Worm (Caenorhabditis elegans): ENCODE results near the gene flp-28.

flp-28 gene

ce11 chrX:10123015-10123414 lies 35.2 kb upstream of the flp-28 start:
- no peak for TF ChIP-seq lin-13 (GFP tag; optimal IDR thresholded peaks at IDR 0.05)
- no peak for TF ChIP-seq nhr-129 (tag; optimal IDR thresholded peaks at IDR 0.05)
- no peak for TF ChIP-seq F13H6.1 (tag; optimal IDR thresholded peaks at IDR 0.05)
- TF ChIP-seq alr-1 (tag; optimal IDR thresholded peaks at IDR 0.05), result no peak
- TF ChIP-seq mdl-1 (tag; optimal IDR thresholded peaks at IDR 0.05), result no peak
- TF ChIP-seq ZK546.5 (tag; optimal IDR thresholded peaks at IDR 0.05), result no peak
- TF ChIP-seq mbf-1 (tag; optimal IDR thresholded peaks at IDR 0.05), result no peak
- no peak for TF ChIP-seq crh-2 (tag; optimal IDR thresholded peaks at IDR 0.05)
- no peak for TF ChIP-seq nhr-10 (tag; optimal IDR thresholded peaks at IDR 0.05)
- no peak for TF ChIP-seq nhr-25 (tag; optimal IDR thresholded peaks at IDR 0.05)
- TF ChIP-seq peb-1 (tag; optimal IDR thresholded peaks at IDR 0.05), result no peak
- TF ChIP-seq ztf-4 (tag; optimal IDR thresholded peaks at IDR 0.05), result no peak
- TF ChIP-seq lin-39 (tag; optimal IDR thresholded peaks at IDR 0.05), result no peak
- no peak for TF ChIP-seq blmp-1 (tag; optimal IDR thresholded peaks at IDR 0.05; ENCODE audit: insufficient read depth)

DNA sequence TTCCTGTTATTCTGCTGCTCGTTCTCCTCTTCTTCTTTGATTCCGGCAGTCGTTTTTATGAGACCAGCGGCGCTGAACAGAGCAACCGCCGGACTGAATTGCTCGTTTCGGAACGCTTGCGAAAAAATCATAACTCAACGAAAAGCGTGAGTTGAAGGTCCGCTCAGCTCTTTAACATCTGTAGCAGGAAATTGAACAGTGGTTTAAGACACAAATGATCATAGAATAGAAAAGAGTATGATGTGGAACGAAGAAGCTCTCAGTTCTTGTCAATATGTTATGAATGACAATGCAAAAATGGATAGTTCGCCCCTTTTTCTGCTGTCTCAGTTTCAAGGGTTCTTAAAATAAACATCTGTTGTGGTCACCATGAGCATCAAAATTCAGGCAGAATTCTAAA lies 25.9 kb upstream of the flp-28 start:
- no peak for TF ChIP-seq lsy-2 (tag; optimal IDR thresholded peaks at IDR 0.05)
- TF ChIP-seq unc-55 (GFP tag; optimal IDR thresholded peaks at IDR 0.05), result no peak
- no peak for TF ChIP-seq sma-9 (GFP tag; optimal IDR thresholded peaks at IDR 0.05)
- no peak for TF ChIP-seq sma-9 (tag; optimal IDR thresholded peaks at IDR 0.05)
- TF ChIP-seq nhr-129 (tag; optimal IDR thresholded peaks at IDR 0.05), result no peak
- no peak for TF ChIP-seq Y55F3AM.14 (GFP tag; optimal IDR thresholded peaks at IDR 0.05)
- no peak for TF ChIP-seq nhr-11 (tag; optimal IDR thresholded peaks at IDR 0.05)
- no peak for TF ChIP-seq lin-13 (GFP tag; optimal IDR thresholded peaks at IDR 0.05)
- TF ChIP-seq mbf-1 (tag; optimal IDR thresholded peaks at IDR 0.05), result no peak
- TF ChIP-seq nhr-23 (tag; optimal IDR thresholded peaks at IDR 0.05), result no peak
- no peak for TF ChIP-seq F13H6.1 (tag; optimal IDR thresholded peaks at IDR 0.05)
- no peak for TF ChIP-seq nhr-12 (tag; optimal IDR thresholded peaks at IDR 0.05)

DNA sequence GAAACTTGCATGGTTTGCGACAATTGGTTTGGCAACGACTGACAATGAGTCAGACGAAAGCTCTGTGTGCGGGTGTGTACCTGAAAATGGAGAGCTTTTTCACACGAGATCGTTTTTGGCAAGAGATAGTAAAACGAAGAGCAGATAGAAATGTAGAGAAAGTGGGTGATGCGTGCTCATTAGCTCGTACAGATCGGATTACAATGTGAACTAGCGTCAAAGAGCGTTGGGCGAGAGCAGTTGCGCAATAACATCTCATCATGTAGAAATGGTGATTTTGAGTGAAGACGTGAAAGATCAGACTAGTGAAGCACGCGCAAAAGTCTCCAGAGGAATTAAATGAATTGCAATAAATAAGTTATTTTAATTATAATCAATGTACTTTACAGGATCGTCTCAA lies 7.4 kb upstream of the flp-28 start, which contains the start of gene flp-2:
TSS of gene flp-2 (minus strand) at position 101 of the 400 bp plus-strand sequence.
- TF ChIP-seq egl-27 (tag; optimal IDR thresholded peaks at IDR 0.05), result no peak
- no peak for TF ChIP-seq lin-13 (GFP tag; optimal IDR thresholded peaks at IDR 0.05)
- TF ChIP-seq ztf-11 (tag; optimal IDR thresholded peaks at IDR 0.05), result no peak
- TF ChIP-seq skn-1 (tag; optimal IDR thresholded peaks at IDR 0.05), result no peak
- no peak for TF ChIP-seq unc-55 (GFP tag; optimal IDR thresholded peaks at IDR 0.05)
- no peak for TF ChIP-seq lsy-2 (tag; optimal IDR thresholded peaks at IDR 0.05)
- TF ChIP-seq aly-2 (tag; optimal IDR thresholded peaks at IDR 0.05), result no peak
- no peak for TF ChIP-seq peb-1 (tag; optimal IDR thresholded peaks at IDR 0.05)
- no peak for TF ChIP-seq sma-3 (GFP tag; optimal IDR thresholded peaks at IDR 0.05)
- TF ChIP-seq nhr-12 (tag; optimal IDR thresholded peaks at IDR 0.05), result no peak
- TF ChIP-seq mdl-1 (tag; optimal IDR thresholded peaks at IDR 0.05), result no peak

DNA sequence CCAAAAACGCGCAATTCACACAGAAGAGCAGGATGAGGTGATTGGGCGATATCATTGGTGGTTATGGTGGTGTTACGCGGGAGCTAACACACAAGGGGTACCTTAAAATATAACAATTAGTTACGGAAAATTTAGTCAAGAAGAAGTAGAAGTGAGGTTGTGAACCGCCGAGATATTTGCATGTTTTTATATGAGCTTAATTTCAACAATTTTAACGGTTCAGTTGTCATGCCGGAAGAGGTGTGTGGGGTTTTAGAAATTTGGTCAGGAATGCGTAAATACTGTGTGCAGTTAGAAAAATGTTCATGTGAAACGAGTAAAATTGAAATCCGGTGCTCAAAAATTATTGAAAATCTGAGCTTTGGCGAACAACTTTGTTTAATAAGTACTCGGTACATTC lies 5.1 kb upstream of the flp-28 start, which contains the start of gene flp-3:
TSS of gene flp-3 (minus strand) at position 101 of the 400 bp plus-strand sequence.
- TF ChIP-seq unc-39 (tag; optimal IDR thresholded peaks at IDR 0.05), result no peak
- no peak for TF ChIP-seq nhr-11 (tag; optimal IDR thresholded peaks at IDR 0.05)
- TF ChIP-seq nhr-25 (tag; optimal IDR thresholded peaks at IDR 0.05), result no peak
- TF ChIP-seq sma-9 (GFP tag; optimal IDR thresholded peaks at IDR 0.05), result no peak
- no peak for TF ChIP-seq sma-9 (tag; optimal IDR thresholded peaks at IDR 0.05)
- no peak for TF ChIP-seq nhr-237 (tag; optimal IDR thresholded peaks at IDR 0.05)
- no peak for TF ChIP-seq ztf-1 (GFP tag; conservative IDR thresholded peaks at IDR 0.05)
- no peak for TF ChIP-seq sem-4 (tag; optimal IDR thresholded peaks at IDR 0.05)
- no peak for TF ChIP-seq ceh-16 (tag; optimal IDR thresholded peaks at IDR 0.05)

ce11 chrX:10085073-10085472 lies 2.7 kb downstream of the flp-28 start:
- TF ChIP-seq ceh-16 (tag; optimal IDR thresholded peaks at IDR 0.05), result no peak
- TF ChIP-seq skn-1 (tag; optimal IDR thresholded peaks at IDR 0.05), result no peak
- no peak for TF ChIP-seq mbf-1 (tag; optimal IDR thresholded peaks at IDR 0.05)
- no peak for TF ChIP-seq nhr-6 (tag; optimal IDR thresholded peaks at IDR 0.05)
- TF ChIP-seq nhr-129 (tag; optimal IDR thresholded peaks at IDR 0.05), result no peak
- TF ChIP-seq zag-1 (tag; optimal IDR thresholded peaks at IDR 0.05), result no peak
- no peak for TF ChIP-seq nhr-237 (tag; optimal IDR thresholded peaks at IDR 0.05)
- no peak for TF ChIP-seq elt-3 (tag; optimal IDR thresholded peaks at IDR 0.05)
- TF ChIP-seq sma-3 (GFP tag; optimal IDR thresholded peaks at IDR 0.05), result no peak
